Fruit fly (Drosophila melanogaster) whole organism, embryonic: ENCODE results near the gene CG5608.

Experiments used
- B-H2 ChIP-seq: fragments of 200-800 bp; sonication (Bioruptor generic); optimal IDR thresholded peaks from 2 replicates; lab custom pipeline; 2018; ENCODE audit warnings: missing biosample characterization, mild to moderate bottlenecking, missing genetic modification characterization
- CG11560 ChIP-seq: fragments of 200-800 bp; sonication (Bioruptor generic); IDR thresholded peaks from 3 replicates; pipeline ENCODE4 v1.3.6; 2022; ENCODE audit warnings: missing biosample characterization, missing genetic modification characterization
- CG16779 ChIP-seq: fragments of 200-800 bp; sonication (Bioruptor generic); IDR thresholded peaks from 2 replicates; pipeline ENCODE4 v1.3.6; 2022; ENCODE audit warnings: missing biosample characterization, missing genetic modification characterization
- CG17361 ChIP-seq: fragments of 200-800 bp; sonication (Bioruptor generic); IDR thresholded peaks from 3 replicates; pipeline ENCODE4 v1.3.6; 2022; ENCODE audit warnings: missing biosample characterization, missing genetic modification characterization
- CG2120 ChIP-seq: fragments of 200-800 bp; sonication (Bioruptor generic); optimal IDR thresholded peaks from 3 replicates; lab custom pipeline; 2016; ENCODE audit warnings: missing biosample characterization, missing genetic modification characterization
- CG2202 ChIP-seq: fragments of 200-800 bp; sonication (Bioruptor generic); optimal IDR thresholded peaks from 2 replicates; lab custom pipeline; 2018; ENCODE audit warnings: missing biosample characterization, mild to moderate bottlenecking, missing genetic modification characterization
- CG30020 ChIP-seq: fragments of 200-800 bp; optimal IDR thresholded peaks from 2 replicates; lab custom pipeline; 2019; ENCODE audit warnings: missing biosample characterization, mild to moderate bottlenecking, missing genetic modification characterization, moderate library complexity
- CG32767 ChIP-seq: fragments of 200-800 bp; sonication (Bioruptor generic); IDR thresholded peaks from 2 replicates; pipeline ENCODE4 v1.3.6; 2022; ENCODE audit warnings: missing biosample characterization, missing genetic modification characterization
- CG4617 ChIP-seq: fragments of 200-800 bp; sonication (Bioruptor generic); optimal IDR thresholded peaks from 3 replicates; lab custom pipeline; 2016; ENCODE audit warnings: missing biosample characterization, missing genetic modification characterization, borderline replicate concordance
- CG9797 ChIP-seq: fragments of 200-800 bp; sonication (Bioruptor generic); optimal IDR thresholded peaks from 3 replicates; lab custom pipeline; 2018; ENCODE audit warnings: missing biosample characterization, mild to moderate bottlenecking, missing genetic modification characterization
- CTCF ChIP-seq: fragments of 200-800 bp; sonication (Bioruptor generic); optimal IDR thresholded peaks from 2 replicates; lab custom pipeline; 2017; ENCODE audit warnings: missing biosample characterization, mild to moderate bottlenecking, missing genetic modification characterization, moderate library complexity
- Dek ChIP-seq: fragments of 200-800 bp; sonication (Bioruptor generic); optimal IDR thresholded peaks from 3 replicates; lab custom pipeline; 2019; ENCODE audit warnings: missing biosample characterization, mild to moderate bottlenecking, missing genetic modification characterization, moderate library complexity
- Eip74EF ChIP-seq, 2 experiments: fragments of 200-800 bp in 1 of 2; fragments of >200 bp in 1 of 2; sonication (Bioruptor generic) in 1 of 2; optimal IDR thresholded peaks; 2 replicates each; lab custom pipeline; 2017 to 2019; ENCODE audit warnings: missing biosample characterization in 2 of 2, missing genetic modification characterization in 2 of 2, mild to moderate bottlenecking in 1 of 2, moderate library complexity in 1 of 2
- Ets97D ChIP-seq: fragments of 200-800 bp; sonication (Bioruptor generic); optimal IDR thresholded peaks from 3 replicates; lab custom pipeline; 2016; ENCODE audit warnings: missing biosample characterization, missing genetic modification characterization
- Fer3 ChIP-seq: fragments of 200-800 bp; sonication (Bioruptor generic); optimal IDR thresholded peaks from 2 replicates; lab custom pipeline; 2018; ENCODE audit warnings: missing biosample characterization, mild to moderate bottlenecking, missing genetic modification characterization, moderate library complexity
- HmgZ ChIP-seq: fragments of 200-800 bp; sonication (Bioruptor generic); optimal IDR thresholded peaks from 2 replicates; lab custom pipeline; 2018; ENCODE audit warnings: missing biosample characterization, mild to moderate bottlenecking, missing genetic modification characterization
- Hsf ChIP-seq: fragments of 200-800 bp; sonication (Bioruptor generic); optimal IDR thresholded peaks from 3 replicates; lab custom pipeline; 2016; ENCODE audit warnings: missing biosample characterization, missing genetic modification characterization
- Lhr ChIP-seq: fragments of 200-800 bp; sonication (Bioruptor generic); optimal IDR thresholded peaks from 3 replicates; lab custom pipeline; 2017; ENCODE audit warnings: mild to moderate bottlenecking, missing biosample characterization, missing genetic modification reagents, missing genetic modification characterization
- MBD-R2 ChIP-seq: fragments of 200-800 bp; sonication (Bioruptor generic); IDR thresholded peaks from 2 replicates; pipeline ENCODE4 v1.3.6; 2022; ENCODE audit warnings: missing biosample characterization, missing genetic modification characterization
- Med ChIP-seq: fragments of 200-800 bp; sonication (Bioruptor generic); peaks from one replicate; lab custom pipeline; 2016; ENCODE audit warnings: missing biosample characterization, missing genetic modification characterization, mild to moderate bottlenecking, inconsistent platforms, moderate library complexity
- Trl ChIP-seq, 3 experiments: fragments of >200 bp in 2 of 3; fragments of 200-800 bp in 1 of 3; sonication (Bioruptor generic) in 1 of 3; optimal IDR thresholded peaks; 2 replicates in 1 of 3; 3 replicates in 2 of 3; lab custom pipeline; 2016 to 2017; ENCODE audit warnings: missing biosample characterization in 1 of 3, missing genetic modification characterization in 1 of 3
- YL-1 ChIP-seq: fragments of 200-800 bp; sonication (Bioruptor generic); optimal IDR thresholded peaks from 3 replicates; lab custom pipeline; 2017; ENCODE audit warnings: missing biosample characterization, mild to moderate bottlenecking, missing genetic modification characterization
- chif ChIP-seq, 2 experiments: fragments of 200-800 bp; sonication (Bioruptor generic); optimal IDR thresholded peaks; 3 replicates each; lab custom pipeline; 2016; ENCODE audit warnings: missing biosample characterization in 2 of 2, missing genetic modification characterization in 2 of 2
- chn ChIP-seq: fragments of 200-800 bp; sonication (Bioruptor generic); optimal IDR thresholded peaks from 2 replicates; lab custom pipeline; 2016; ENCODE audit warnings: missing biosample characterization, missing genetic modification characterization
- dmrt11E ChIP-seq: fragments of 200-800 bp; sonication (Bioruptor generic); optimal IDR thresholded peaks from 3 replicates; lab custom pipeline; 2018; ENCODE audit warnings: missing biosample characterization, mild to moderate bottlenecking, missing genetic modification characterization, moderate library complexity
- fd3F ChIP-seq: fragments of 200-800 bp; sonication (Bioruptor generic); optimal IDR thresholded peaks from 2 replicates; lab custom pipeline; 2018; ENCODE audit warnings: missing biosample characterization, mild to moderate bottlenecking, missing genetic modification characterization, moderate library complexity
- gcm ChIP-seq: fragments of 200-800 bp; sonication (Bioruptor generic); optimal IDR thresholded peaks from 2 replicates; lab custom pipeline; 2019; ENCODE audit warnings: missing biosample characterization, mild to moderate bottlenecking, missing genetic modification characterization, moderate library complexity
- lmd ChIP-seq: fragments of 200-800 bp; sonication (Bioruptor generic); IDR thresholded peaks from 2 replicates; pipeline ENCODE4 v1.3.6; 2022; ENCODE audit warnings: missing biosample characterization, missing genetic modification characterization
- nmo ChIP-seq: fragments of 200-800 bp; sonication (Bioruptor generic); optimal IDR thresholded peaks from 2 replicates; lab custom pipeline; 2018; ENCODE audit warnings: missing biosample characterization, mild to moderate bottlenecking, missing genetic modification characterization, moderate library complexity
- nom ChIP-seq: fragments of 200-800 bp; sonication (Bioruptor generic); optimal IDR thresholded peaks from 2 replicates; lab custom pipeline; 2017; ENCODE audit warnings: missing biosample characterization, missing genetic modification characterization, mild to moderate bottlenecking, moderate library complexity, missing genetic modification reagents
- peb ChIP-seq: fragments of 200-800 bp; sonication (Bioruptor generic); IDR thresholded peaks from 2 replicates; pipeline ENCODE4 v1.3.6; 2022; ENCODE audit warnings: missing biosample characterization, missing genetic modification characterization
- run ChIP-seq: fragments of 200-800 bp; sonication (Bioruptor generic); optimal IDR thresholded peaks from 3 replicates; lab custom pipeline; 2018; ENCODE audit warnings: missing biosample characterization, mild to moderate bottlenecking, missing genetic modification characterization
- sd ChIP-seq: fragments of 200-800 bp; sonication (Bioruptor generic); optimal IDR thresholded peaks from 3 replicates; lab custom pipeline; 2018; ENCODE audit warnings: missing biosample characterization, mild to moderate bottlenecking, missing genetic modification characterization, moderate library complexity
- sens ChIP-seq: fragments of 200-800 bp; sonication (Bioruptor generic); peaks from one replicate; lab custom pipeline; 2016; ENCODE audit warnings: missing biosample characterization, missing genetic modification characterization
- sima ChIP-seq: fragments of 200-800 bp; sonication (Bioruptor generic); optimal IDR thresholded peaks from 2 replicates; lab custom pipeline; 2016; ENCODE audit warnings: missing biosample characterization, missing genetic modification characterization
- slbo ChIP-seq: fragments of 200-800 bp; sonication (Bioruptor generic); IDR thresholded peaks from 2 replicates; pipeline ENCODE4 v1.3.6; 2022; ENCODE audit warnings: missing biosample characterization, missing genetic modification characterization
- so ChIP-seq: fragments of 200-800 bp; sonication (Bioruptor generic); IDR thresholded peaks from 3 replicates; pipeline ENCODE4 v1.3.6; 2022; ENCODE audit warnings: missing biosample characterization, missing genetic modification characterization
- ssp ChIP-seq: fragments of 200-800 bp; sonication (Bioruptor generic); IDR thresholded peaks from 2 replicates; pipeline ENCODE4 v1.3.6; 2022; ENCODE audit warnings: missing biosample characterization, missing genetic modification characterization
- stwl ChIP-seq: fragments of 200-800 bp; sonication (Bioruptor generic); optimal IDR thresholded peaks from 3 replicates; lab custom pipeline; 2018; ENCODE audit warnings: missing biosample characterization, mild to moderate bottlenecking, missing genetic modification characterization, moderate library complexity
- sug ChIP-seq: fragments of 200-800 bp; optimal IDR thresholded peaks from 2 replicates; lab custom pipeline; 2019; ENCODE audit warnings: missing biosample characterization, mild to moderate bottlenecking, missing genetic modification characterization, moderate library complexity
- trem ChIP-seq: fragments of 200-800 bp; optimal IDR thresholded peaks from 3 replicates; lab custom pipeline; 2019; ENCODE audit warnings: missing biosample characterization, mild to moderate bottlenecking, missing genetic modification characterization, moderate library complexity

CG5608 gene

DNA sequence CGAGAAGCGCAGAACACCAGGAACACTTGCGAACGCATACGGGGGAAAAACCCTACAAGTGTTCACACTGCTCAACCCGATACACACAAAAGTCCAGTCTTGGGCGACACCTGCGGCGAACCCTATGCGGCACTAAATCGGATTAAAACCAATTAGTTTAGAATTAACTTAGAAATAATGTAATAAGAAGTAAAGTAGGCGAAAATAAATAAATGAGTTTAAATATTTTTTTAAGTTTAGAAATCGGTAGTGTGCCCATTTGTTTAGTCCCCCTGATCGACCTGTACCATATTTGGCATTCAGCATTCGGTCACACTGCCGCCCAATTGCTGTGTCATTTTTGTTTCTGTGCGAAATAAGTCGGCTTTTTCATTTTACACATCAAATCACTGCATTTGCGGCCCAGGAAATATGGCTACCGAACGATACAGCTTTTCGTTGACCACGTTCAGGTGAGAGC lies 34.0 kb downstream of the CG5608 start, which contains the start of gene Prosalpha2 (continued):
- TF ChIP-seq dmrt11E (tag; lab: Kevin White, UChicago) (no peak), CG30020 (tag; lab: Kevin White, UChicago) (peak; percentile 53), Fer3 (tag; lab: Kevin White, UChicago) (peak; percentile 1), CG2120 (GFP tag; lab: Kevin White, UChicago) (peak; percentile 52), Eip74EF (GFP tag; optimal IDR thresholded peaks at IDR 0.05; lab: Kevin White, UChicago) (no peak), B-H2 (GFP tag; lab: Kevin White, UChicago) (no peak), stwl (tag; lab: Kevin White, UChicago) (peak; percentile 41), sd (tag; lab: Kevin White, UChicago) (no peak), Lhr (GFP tag; lab: Kevin White, UChicago) (peak; percentile 26), CG17361 (GFP tag; lab: Robert Waterston, UW) (0 out of 3 replicates have a peak, but pooled peaks have one; percentile 27), Dek (no peak), gcm (GFP tag; lab: Kevin White, UChicago) (no peak), Ets97D (GFP tag; lab: Kevin White, UChicago) (peak; percentile 2), trem (tag; lab: Kevin White, UChicago) (peak; percentile 80), fd3F (GFP tag; lab: Kevin White, UChicago) (no peak), chn (GFP tag; lab: Kevin White, UChicago) (peak; percentile 24), sens (GFP tag; lab: Kevin White, UChicago) (peak; percentile 33), nom (GFP tag; lab: Kevin White, UChicago) (peak; percentile 1), sug (tag; lab: Kevin White, UChicago) (peak; percentile 40), lmd (GFP tag; lab: Robert Waterston, UW) (peak; percentile 15; the same call in 1 of the 2 replicates), CG9797 (GFP tag; lab: Kevin White, UChicago) (peak; percentile 84), Hsf (GFP tag; lab: Kevin White, UChicago) (peak; percentile 12), CG4617 (peak; percentile 57), YL-1 (GFP tag; lab: Kevin White, UChicago) (peak; percentile 53), CG11560 (tag; lab: Robert Waterston, UW) (no peak), CG32767 (peak; percentile 51), so (no peak), slbo (GFP tag; lab: Robert Waterston, UW) (peak; percentile 39), Med (peak; percentile 73), CTCF (peak; percentile 9), nmo (peak; percentile 42), run (tag; lab: Kevin White, UChicago) (no peak), CG2202 (no peak), ssp (GFP tag; lab: Robert Waterston, UW) (peak; percentile 38), peb (GFP tag; lab: Robert Waterston, UW) (no peak), Trl (optimal IDR thresholded peaks at IDR 0.05; lab: Kevin White, UChicago) (no peak), Trl (GFP tag; optimal IDR thresholded peaks at IDR 0.05; lab: Kevin White, UChicago) (no peak), sima (GFP tag; lab: Kevin White, UChicago) (no peak), CG16779 (GFP tag; lab: Robert Waterston, UW) (no peak), HmgZ (peak; percentile 13), chif (GFP tag; optimal IDR thresholded peaks at IDR 0.05; lab: Kevin White, UChicago) (no peak), MBD-R2 (peak; percentile 82)
